Fruit fly (Drosophila melanogaster) whole organism, adult: ENCODE results near the gene H.

Experiments
- CG11617 ChIP-seq: fragments of 200-800 bp; sonication (Bioruptor generic); optimal IDR thresholded peaks from 2 replicates; lab custom pipeline; 2017; ENCODE audit warnings: mild to moderate bottlenecking, missing biosample characterization, missing genetic modification reagents, missing genetic modification characterization
- CG12768 ChIP-seq: fragments of 200-800 bp; sonication (Bioruptor generic); optimal IDR thresholded peaks from 2 replicates; lab custom pipeline; 2017; ENCODE audit warnings: missing biosample characterization, missing genetic modification characterization, mild to moderate bottlenecking, moderate library complexity, missing genetic modification reagents
- CG14711 ChIP-seq: fragments of 200-800 bp; sonication (Bioruptor generic); optimal IDR thresholded peaks from 2 replicates; lab custom pipeline; 2018; ENCODE audit warnings: missing biosample characterization, mild to moderate bottlenecking, missing genetic modification characterization, moderate library complexity
- CG1620 ChIP-seq: fragments of 200-800 bp; sonication (Bioruptor generic); optimal IDR thresholded peaks from 2 replicates; lab custom pipeline; 2016; ENCODE audit warnings: missing biosample characterization, missing genetic modification characterization
- CG33017 ChIP-seq: fragments of 200-800 bp; sonication (Bioruptor generic); optimal IDR thresholded peaks from 2 replicates; lab custom pipeline; 2018; ENCODE audit warnings: missing biosample characterization, mild to moderate bottlenecking, missing genetic modification characterization, moderate library complexity
- CG5204 ChIP-seq: fragments of 200-800 bp; sonication (Bioruptor generic); optimal IDR thresholded peaks from 2 replicates; lab custom pipeline; 2016; ENCODE audit warnings: missing biosample characterization, missing genetic modification characterization
- CG7045 ChIP-seq: fragments of 200-800 bp; sonication (Bioruptor generic); optimal IDR thresholded peaks from 2 replicates; lab custom pipeline; 2017; ENCODE audit warnings: missing biosample characterization, mild to moderate bottlenecking, missing genetic modification characterization
- CG7101 ChIP-seq: fragments of 200-800 bp; sonication (Bioruptor generic); optimal IDR thresholded peaks from 2 replicates; lab custom pipeline; 2018; ENCODE audit warnings: missing biosample characterization, mild to moderate bottlenecking, missing genetic modification characterization, moderate library complexity
- Clk ChIP-seq: fragments of 200-800 bp; sonication (Bioruptor generic); optimal IDR thresholded peaks from 2 replicates; lab custom pipeline; 2017; ENCODE audit warnings: missing biosample characterization, missing genetic modification characterization
- Crg-1 ChIP-seq: fragments of 200-800 bp; sonication (Bioruptor generic); optimal IDR thresholded peaks from 2 replicates; lab custom pipeline; 2016; ENCODE audit warnings: missing biosample characterization, missing genetic modification characterization
- Hr96 ChIP-seq: fragments of 200-800 bp; sonication (Bioruptor generic); optimal IDR thresholded peaks from 2 replicates; lab custom pipeline; 2016; ENCODE audit warnings: missing biosample characterization, missing genetic modification characterization
- Mnt ChIP-seq: fragments of 200-800 bp; sonication (Bioruptor generic); optimal IDR thresholded peaks from 2 replicates; lab custom pipeline; 2016; ENCODE audit warnings: missing biosample characterization, mild to moderate bottlenecking, missing genetic modification characterization
- bab1 ChIP-seq: fragments of 200-800 bp; sonication (Bioruptor generic); optimal IDR thresholded peaks from 3 replicates; lab custom pipeline; 2019; ENCODE audit warnings: missing biosample characterization, mild to moderate bottlenecking, missing genetic modification characterization, moderate library complexity
- cic ChIP-seq: fragments of 200-800 bp; sonication (Bioruptor generic); optimal IDR thresholded peaks from 2 replicates; lab custom pipeline; 2017; ENCODE audit warnings: missing biosample characterization, mild to moderate bottlenecking, missing genetic modification characterization, moderate library complexity
- cnc ChIP-seq, 2 experiments: fragments of >200 bp; optimal IDR thresholded peaks; 2 replicates each; lab custom pipeline; 2017
- kay ChIP-seq: fragments of 200-800 bp; sonication (Bioruptor generic); peaks from one replicate; lab custom pipeline; 2016; ENCODE audit warnings: missing biosample characterization, missing genetic modification characterization, borderline replicate concordance
- ovo ChIP-seq: fragments of 200-800 bp; sonication (Bioruptor generic); optimal IDR thresholded peaks from 2 replicates; lab custom pipeline; 2016; ENCODE audit warnings: missing biosample characterization, missing genetic modification characterization
- pad ChIP-seq: fragments of 200-800 bp; sonication (Bioruptor generic); optimal IDR thresholded peaks from 3 replicates; lab custom pipeline; 2017; ENCODE audit warnings: missing biosample characterization, missing genetic modification characterization, mild to moderate bottlenecking, moderate library complexity, missing genetic modification reagents
- tj ChIP-seq: fragments of 200-800 bp; sonication (Bioruptor generic); optimal IDR thresholded peaks from 3 replicates; lab custom pipeline; 2017; ENCODE audit warnings: missing biosample characterization, mild to moderate bottlenecking, missing genetic modification characterization, moderate library complexity
- toe ChIP-seq: fragments of 200-800 bp; sonication (Bioruptor generic); optimal IDR thresholded peaks from 2 replicates; lab custom pipeline; 2016; ENCODE audit warnings: missing biosample characterization, missing genetic modification characterization

H gene

DNA sequence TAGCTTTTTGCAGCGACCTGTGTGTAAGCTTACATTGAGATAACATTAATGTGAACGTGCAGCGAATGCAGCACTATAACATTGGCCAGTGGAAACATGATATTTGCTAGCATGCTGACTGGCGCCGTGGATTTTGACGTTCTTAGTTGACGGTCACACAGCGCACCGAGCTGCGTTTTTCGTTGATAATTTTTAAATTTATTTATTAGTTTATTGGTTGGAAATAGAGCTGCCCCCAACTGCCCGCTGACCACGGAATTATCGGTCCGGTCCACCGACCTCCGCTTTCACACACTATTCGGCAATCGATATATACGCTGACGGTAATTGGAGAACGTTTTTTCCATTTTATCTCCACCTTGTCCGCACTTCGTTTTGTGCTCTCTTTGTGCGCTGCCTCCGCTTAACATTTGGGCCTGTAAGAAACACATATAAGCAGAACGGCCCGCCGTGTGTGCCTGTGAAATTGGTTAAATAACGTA is at the start of gene H:
H (plus strand) TSS at position 134 of the 482 bp plus-strand sequence.
- TF ChIP-seq Hr96 (no peak), toe (GFP tag; lab: Kevin White, UChicago) (no peak), tj (GFP tag; lab: Kevin White, UChicago) (peak; percentile 22), Crg-1 (GFP tag; lab: Kevin White, UChicago) (no peak), CG14711 (no peak), CG12768 (no peak), Clk (no peak), CG11617 (GFP tag; lab: Kevin White, UChicago) (peak; percentile 52), CG5204 (GFP tag; lab: Kevin White, UChicago) (no peak), Mnt (GFP tag; lab: Kevin White, UChicago) (peak; percentile 48), pad (GFP tag; lab: Kevin White, UChicago) (no peak), CG1620 (GFP tag; lab: Kevin White, UChicago) (no peak)

DNA sequence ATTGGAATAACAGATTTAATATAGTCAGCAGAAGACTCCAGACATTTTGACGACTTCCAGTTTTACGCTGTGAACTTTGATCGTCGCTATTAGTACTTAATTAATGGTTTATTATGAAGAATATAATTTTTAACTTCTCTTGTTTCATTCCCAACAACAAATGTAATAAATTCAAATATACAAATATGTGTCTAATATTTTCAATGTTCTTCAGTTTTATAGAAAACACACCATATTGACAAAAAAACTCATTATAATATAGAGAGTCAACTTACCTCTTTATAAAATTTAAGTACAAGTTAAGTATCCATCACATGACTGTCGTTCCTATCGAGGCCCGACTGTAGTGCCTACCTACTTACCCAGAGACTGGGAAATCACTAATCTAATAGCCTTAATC is 48.4 kb upstream of the H start:
- no peak for TF ChIP-seq CG7101 (tag; lab: Kevin White, UChicago)
- no peak for TF ChIP-seq CG11617 (GFP tag; lab: Kevin White, UChicago)
- TF ChIP-seq Clk = no peak
- no peak for TF ChIP-seq cic (GFP tag; lab: Kevin White, UChicago)
- no peak for TF ChIP-seq CG33017
- TF ChIP-seq cnc (optimal IDR thresholded peaks at IDR 0.05; lab: Kevin White, UChicago) = no peak
- TF ChIP-seq CG14711 = no peak
- no peak for TF ChIP-seq bab1
- TF ChIP-seq kay = no peak

- TF ChIP-seq Mnt (GFP tag; lab: Kevin White, UChicago) (peak; percentile 84), Crg-1 (GFP tag; lab: Kevin White, UChicago) (peak; percentile 35), toe (GFP tag; lab: Kevin White, UChicago) (no peak), CG33017 (peak; percentile 24), CG12768 (peak; percentile 69), ovo (GFP tag; lab: Kevin White, UChicago) (peak; percentile 6), cnc (optimal IDR thresholded peaks at IDR 0.05; lab: Kevin White, UChicago) (no peak), tj (GFP tag; lab: Kevin White, UChicago) (peak; percentile 95), cic (GFP tag; lab: Kevin White, UChicago) (peak; percentile 28), CG11617 (GFP tag; lab: Kevin White, UChicago) (peak; percentile 13), bab1 (peak; percentile 51), CG1620 (GFP tag; lab: Kevin White, UChicago) (peak; percentile 1), pad (GFP tag; lab: Kevin White, UChicago) (peak; percentile 68), CG7101 (tag; lab: Kevin White, UChicago) (no peak)
These were observed 47.2 kb upstream of the H start for dm6 chr3R:20574535-20574980.

DNA sequence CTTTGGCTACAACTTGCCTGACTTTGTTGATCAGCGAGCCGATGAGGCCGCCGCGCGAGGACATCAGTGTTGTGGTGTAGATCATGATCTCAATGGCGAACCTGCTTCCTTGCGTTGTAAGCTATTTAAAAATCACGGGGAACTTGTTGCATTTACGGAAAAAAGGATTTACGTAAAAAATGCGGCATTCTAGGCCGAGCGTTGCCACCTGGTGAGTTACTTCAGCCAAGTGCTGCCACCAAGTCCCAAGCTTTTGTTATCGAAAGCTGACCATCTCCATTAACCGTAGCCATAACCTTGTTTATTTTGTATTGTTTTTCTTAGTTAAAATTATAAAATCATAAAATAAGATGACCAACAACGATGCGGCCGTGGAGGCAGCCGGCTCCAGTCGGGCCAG is 44.9 kb upstream of the H start, which contains the start of the genes TFAM and CG5412:
TFAM (minus strand) TSS at position 222 of the 400 bp plus-strand sequence.
CG5412 (plus strand) TSS at position 265 of the 400 bp plus-strand sequence.
- TF ChIP-seq Crg-1 (GFP tag; lab: Kevin White, UChicago) = no peak
- TF ChIP-seq Mnt (GFP tag; lab: Kevin White, UChicago) = peak; percentile 40
- TF ChIP-seq CG1620 (GFP tag; lab: Kevin White, UChicago) = peak; percentile 15

DNA sequence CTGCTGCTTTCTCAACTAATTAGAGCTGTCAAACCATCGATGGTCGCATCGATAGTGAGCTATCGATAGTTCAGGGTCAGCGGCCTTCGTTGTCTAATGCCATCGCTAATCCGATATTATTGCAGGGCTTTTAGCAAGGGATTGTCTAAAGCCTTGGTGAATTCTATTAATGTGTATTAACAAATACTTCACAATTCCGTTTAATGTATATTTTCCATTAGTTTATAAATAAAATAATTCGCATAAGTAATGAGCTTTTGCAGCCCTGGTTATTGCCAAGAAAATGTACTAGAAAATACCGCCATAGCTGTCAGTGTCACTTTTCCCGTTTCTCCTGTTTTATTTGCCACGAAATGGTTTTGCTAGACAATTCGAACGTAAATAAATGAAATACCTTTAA is 41.9 kb upstream of the H start, which contains the start of the genes EloB and Srp14:
EloB (minus strand) TSS at position 35 of the 400 bp plus-strand sequence.
Srp14 (plus strand) TSS at position 300 of the 400 bp plus-strand sequence.
- TF ChIP-seq CG1620 (GFP tag; lab: Kevin White, UChicago) (peak; percentile 91), cic (GFP tag; lab: Kevin White, UChicago) (peak; percentile 70), CG7101 (tag; lab: Kevin White, UChicago) (peak; percentile 90), CG5204 (GFP tag; lab: Kevin White, UChicago) (no peak), cnc (optimal IDR thresholded peaks at IDR 0.05; lab: Kevin White, UChicago) (no peak), CG12768 (peak; percentile 78), toe (GFP tag; lab: Kevin White, UChicago) (no peak), ovo (GFP tag; lab: Kevin White, UChicago) (peak; percentile 71), CG33017 (peak; percentile 79), CG11617 (GFP tag; lab: Kevin White, UChicago) (peak; percentile 91), Hr96 (no peak), pad (GFP tag; lab: Kevin White, UChicago) (peak; percentile 71), Mnt (GFP tag; lab: Kevin White, UChicago) (peak; percentile 85), bab1 (peak; percentile 94), kay (no peak), CG14711 (peak; percentile 81), Crg-1 (GFP tag; lab: Kevin White, UChicago) (peak; percentile 79), CG7045 (GFP tag; lab: Kevin White, UChicago) (peak; percentile 70), Clk (peak; percentile 71), tj (GFP tag; lab: Kevin White, UChicago) (peak; percentile 67)

dm6 chr3R:20581376-20581775 is 40.4 kb upstream of the H start, which contains the start of gene CG34008:
Gene CG34008 (minus strand): TSS chr3R:20581522.
- no peak for TF ChIP-seq CG33017
- no peak for TF ChIP-seq CG1620 (GFP tag; lab: Kevin White, UChicago)
- TF ChIP-seq tj (GFP tag; lab: Kevin White, UChicago) = no peak
- no peak for TF ChIP-seq Mnt (GFP tag; lab: Kevin White, UChicago)
- no peak for TF ChIP-seq Crg-1 (GFP tag; lab: Kevin White, UChicago)
- no peak for TF ChIP-seq bab1
